Fruit fly (Drosophila melanogaster) whole organism, prepupa: Measurements from ENCODE around the gene CG5810.

ENCODE experiments used
- CG10669 ChIP-seq: fragments of 200-800 bp; sonication (Bioruptor generic); optimal IDR thresholded peaks from 3 replicates; lab custom pipeline; 2018; ENCODE audit warnings: missing biosample characterization, mild to moderate bottlenecking, missing genetic modification characterization, moderate library complexity
- Met ChIP-seq: fragments of 200-800 bp; sonication (Bioruptor generic); optimal IDR thresholded peaks from 3 replicates; lab custom pipeline; 2016; ENCODE audit warnings: missing biosample characterization, missing genetic modification characterization
- OdsH ChIP-seq: fragments of 200-800 bp; sonication (Bioruptor generic); optimal IDR thresholded peaks from 3 replicates; lab custom pipeline; 2016; ENCODE audit warnings: missing biosample characterization, missing genetic modification characterization
- topi ChIP-seq: fragments of 200-800 bp; sonication (Bioruptor generic); optimal IDR thresholded peaks from 3 replicates; lab custom pipeline; 2016; ENCODE audit warnings: missing biosample characterization, missing genetic modification characterization

dm6 chr3R:21124225-21124624 lies 39.4 kb upstream of the CG5810 start:
- TF ChIP-seq topi (GFP tag; lab: Kevin White, UChicago) = no peak
- no peak for TF ChIP-seq Met (GFP tag; lab: Kevin White, UChicago)
- TF ChIP-seq OdsH (GFP tag; lab: Kevin White, UChicago) = no peak
- TF ChIP-seq CG10669 (GFP tag; lab: Kevin White, UChicago) = no peak
